Worm (Caenorhabditis elegans) whole organism, L2 larva: Measurements from ENCODE around the gene M7.8.

Experiments used
- C34F6.9 ChIP-seq: fragments of 150-350 bp; optimal IDR thresholded peaks from 2 replicates; lab custom pipeline; 2014; ENCODE audit warnings: missing biosample characterization, missing genetic modification characterization
- F13H6.1 ChIP-seq: sonication (generic microtip); optimal IDR thresholded peaks from 2 replicates; lab custom pipeline; 2016; ENCODE audit warnings: missing genetic modification characterization, missing compliant biosample characterization
- R02D3.7 ChIP-seq: fragments of 150-350 bp; optimal IDR thresholded peaks from 2 replicates; lab custom pipeline; 2014; ENCODE audit warnings: missing biosample characterization, missing genetic modification characterization
- Y55F3AM.14 ChIP-seq: fragments of 200-800 bp; sonication (Bioruptor generic); optimal IDR thresholded peaks from 2 replicates; lab custom pipeline; 2018; ENCODE audit warnings: mild to moderate bottlenecking, missing genetic modification characterization, missing compliant biosample characterization
- ZK546.5 ChIP-seq: sonication (generic microtip); optimal IDR thresholded peaks from 2 replicates; lab custom pipeline; 2017; ENCODE audit warnings: missing biosample characterization, missing genetic modification characterization
- alr-1 ChIP-seq: fragments of 150-350 bp; optimal IDR thresholded peaks from 2 replicates; lab custom pipeline; 2014; ENCODE audit warnings: missing biosample characterization, missing genetic modification characterization
- aly-2 ChIP-seq: fragments of 150-350 bp; optimal IDR thresholded peaks from 2 replicates; lab custom pipeline; 2014; ENCODE audit warnings: missing biosample characterization, missing genetic modification characterization
- ama-1 ChIP-seq: fragments of 150-350 bp; optimal IDR thresholded peaks from 2 replicates; lab custom pipeline; 2018; ENCODE audit warnings: inconsistent platforms
- blmp-1 ChIP-seq: sonication (generic microtip); optimal IDR thresholded peaks from 2 replicates; lab custom pipeline; 2017; ENCODE audit warnings: missing genetic modification characterization, mild to moderate bottlenecking, missing compliant biosample characterization, antibody characterized with exemption, moderate library complexity; ENCODE audit not compliant: insufficient read depth
- ceh-16 ChIP-seq: fragments of 150-350 bp; optimal IDR thresholded peaks from 2 replicates; lab custom pipeline; 2014; ENCODE audit warnings: missing biosample characterization, missing genetic modification characterization
- ceh-82 ChIP-seq: fragments of 150-350 bp; optimal IDR thresholded peaks from 2 replicates; lab custom pipeline; 2014; ENCODE audit warnings: missing biosample characterization, missing genetic modification characterization
- crh-2 ChIP-seq: sonication (generic microtip); optimal IDR thresholded peaks from 2 replicates; lab custom pipeline; 2017; ENCODE audit warnings: missing biosample characterization, missing genetic modification characterization
- dmd-4 ChIP-seq: sonication (generic microtip); optimal IDR thresholded peaks from 2 replicates; lab custom pipeline; 2017; ENCODE audit warnings: missing biosample characterization, missing genetic modification characterization
- egl-27 ChIP-seq: sonication (generic microtip); optimal IDR thresholded peaks from 3 replicates; lab custom pipeline; 2017; ENCODE audit warnings: missing biosample characterization, missing genetic modification reagents, missing genetic modification characterization
- elt-1 ChIP-seq: fragments of 150-350 bp; optimal IDR thresholded peaks from 2 replicates; lab custom pipeline; 2014; ENCODE audit warnings: missing biosample characterization, missing genetic modification characterization
- elt-3 ChIP-seq: sonication (generic microtip); optimal IDR thresholded peaks from 2 replicates; lab custom pipeline; 2017; ENCODE audit warnings: missing biosample characterization, missing genetic modification characterization
- fos-1 ChIP-seq: fragments of 150-350 bp; optimal IDR thresholded peaks from 2 replicates; lab custom pipeline; 2014; ENCODE audit warnings: missing biosample characterization, missing genetic modification characterization
- gmeb-1 ChIP-seq: fragments of 150-350 bp; optimal IDR thresholded peaks from 2 replicates; lab custom pipeline; 2014; ENCODE audit warnings: missing biosample characterization, missing genetic modification characterization
- lin-11 ChIP-seq: fragments of 150-350 bp; sonication (generic microtip); optimal IDR thresholded peaks from 2 replicates; lab custom pipeline; 2014; ENCODE audit warnings: missing biosample characterization, missing genetic modification characterization, inconsistent platforms, mixed read lengths
- lin-13 ChIP-seq: fragments of 150-350 bp; optimal IDR thresholded peaks from 2 replicates; lab custom pipeline; 2014; ENCODE audit warnings: missing biosample characterization, missing genetic modification reagents, missing genetic modification characterization
- lsy-2 ChIP-seq, 2 experiments: fragments of 150-350 bp in 1 of 2; sonication (generic microtip) in 1 of 2; optimal IDR thresholded peaks; 2 replicates each; lab custom pipeline; 2014 to 2017; ENCODE audit warnings: missing biosample characterization in 2 of 2, missing genetic modification characterization in 2 of 2
- mab-5 ChIP-seq: fragments of 150-350 bp; optimal IDR thresholded peaks from 2 replicates; lab custom pipeline; 2014; ENCODE audit warnings: missing biosample characterization, missing genetic modification characterization
- mdl-1 ChIP-seq, 2 experiments: fragments of 150-350 bp in 1 of 2; sonication (generic microtip) in 1 of 2; optimal IDR thresholded peaks; 2 replicates each; lab custom pipeline; 2017; ENCODE audit warnings: missing biosample characterization in 2 of 2, missing genetic modification characterization in 2 of 2
- nhr-10 ChIP-seq: sonication (generic microtip); optimal IDR thresholded peaks from 2 replicates; lab custom pipeline; 2017; ENCODE audit warnings: missing biosample characterization, missing genetic modification characterization
- nhr-11 ChIP-seq: fragments of 150-350 bp; optimal IDR thresholded peaks from 2 replicates; lab custom pipeline; 2014; ENCODE audit warnings: missing biosample characterization, missing genetic modification characterization
- nhr-129 ChIP-seq: fragments of 150-350 bp; optimal IDR thresholded peaks from 2 replicates; lab custom pipeline; 2014; ENCODE audit warnings: missing biosample characterization, missing genetic modification characterization
- nhr-21 ChIP-seq: fragments of 150-350 bp; optimal IDR thresholded peaks from 2 replicates; lab custom pipeline; 2014; ENCODE audit warnings: missing biosample characterization, missing genetic modification characterization
- nhr-23 ChIP-seq: fragments of 150-350 bp; optimal IDR thresholded peaks from 2 replicates; lab custom pipeline; 2014; ENCODE audit warnings: missing biosample characterization, missing genetic modification reagents, missing genetic modification characterization
- nhr-237 ChIP-seq: fragments of 150-350 bp; optimal IDR thresholded peaks from 2 replicates; lab custom pipeline; 2014; ENCODE audit warnings: missing biosample characterization, missing genetic modification characterization
- nhr-25 ChIP-seq: fragments of 150-350 bp; sonication (generic microtip); optimal IDR thresholded peaks from 3 replicates; lab custom pipeline; 2014; ENCODE audit warnings: missing biosample characterization, missing genetic modification characterization
- nhr-6 ChIP-seq: fragments of 150-350 bp; optimal IDR thresholded peaks from 2 replicates; lab custom pipeline; 2014; ENCODE audit warnings: missing biosample characterization, missing genetic modification characterization
- nhr-77 ChIP-seq: fragments of 150-350 bp; optimal IDR thresholded peaks from 2 replicates; lab custom pipeline; 2014; ENCODE audit warnings: missing biosample characterization, missing genetic modification characterization
- sem-4 ChIP-seq: fragments of 150-350 bp; optimal IDR thresholded peaks from 2 replicates; lab custom pipeline; 2014; ENCODE audit warnings: missing biosample characterization, missing genetic modification reagents, missing genetic modification characterization
- skn-1 ChIP-seq: sonication (generic microtip); optimal IDR thresholded peaks from 2 replicates; lab custom pipeline; 2017; ENCODE audit warnings: missing biosample characterization, missing genetic modification characterization
- sma-3 ChIP-seq: sonication (generic microtip); optimal IDR thresholded peaks from 2 replicates; lab custom pipeline; 2016; ENCODE audit warnings: missing genetic modification reagents, missing genetic modification characterization, missing compliant biosample characterization
- sma-9 ChIP-seq, 2 experiments: fragments of 150-350 bp in 1 of 2; sonication (generic microtip) in 1 of 2; optimal IDR thresholded peaks; 2 replicates each; lab custom pipeline; 2014 to 2016; ENCODE audit warnings: missing genetic modification characterization in 2 of 2, mild to moderate bottlenecking in 1 of 2, missing biosample characterization in 1 of 2, missing compliant biosample characterization in 1 of 2, missing genetic modification reagents in 1 of 2, moderate library complexity in 1 of 2
- snpc-4 ChIP-seq: fragments of 150-350 bp; optimal IDR thresholded peaks from 2 replicates; lab custom pipeline; 2014; ENCODE audit warnings: missing biosample characterization, missing genetic modification characterization
- unc-39 ChIP-seq: fragments of 150-350 bp; optimal IDR thresholded peaks from 2 replicates; lab custom pipeline; 2014; ENCODE audit warnings: missing biosample characterization, missing genetic modification characterization
- unc-55 ChIP-seq: fragments of 150-350 bp; sonication (generic microtip); optimal IDR thresholded peaks from 3 replicates; lab custom pipeline; 2014; ENCODE audit warnings: missing biosample characterization, missing genetic modification reagents, missing genetic modification characterization
- unc-62 ChIP-seq: fragments of 150-350 bp; optimal IDR thresholded peaks from 2 replicates; lab custom pipeline; 2014; ENCODE audit warnings: missing biosample characterization, missing genetic modification reagents, missing genetic modification characterization
- zag-1 ChIP-seq: fragments of 150-350 bp; optimal IDR thresholded peaks from 2 replicates; lab custom pipeline; 2014; ENCODE audit warnings: missing biosample characterization, missing genetic modification characterization
- ztf-11 ChIP-seq: sonication (generic microtip); optimal IDR thresholded peaks from 2 replicates; lab custom pipeline; 2017; ENCODE audit warnings: missing biosample characterization, missing genetic modification characterization
- ztf-4 ChIP-seq: fragments of 150-350 bp; optimal IDR thresholded peaks from 2 replicates; lab custom pipeline; 2014; ENCODE audit warnings: missing biosample characterization, missing genetic modification characterization

The M7.8 gene

DNA sequence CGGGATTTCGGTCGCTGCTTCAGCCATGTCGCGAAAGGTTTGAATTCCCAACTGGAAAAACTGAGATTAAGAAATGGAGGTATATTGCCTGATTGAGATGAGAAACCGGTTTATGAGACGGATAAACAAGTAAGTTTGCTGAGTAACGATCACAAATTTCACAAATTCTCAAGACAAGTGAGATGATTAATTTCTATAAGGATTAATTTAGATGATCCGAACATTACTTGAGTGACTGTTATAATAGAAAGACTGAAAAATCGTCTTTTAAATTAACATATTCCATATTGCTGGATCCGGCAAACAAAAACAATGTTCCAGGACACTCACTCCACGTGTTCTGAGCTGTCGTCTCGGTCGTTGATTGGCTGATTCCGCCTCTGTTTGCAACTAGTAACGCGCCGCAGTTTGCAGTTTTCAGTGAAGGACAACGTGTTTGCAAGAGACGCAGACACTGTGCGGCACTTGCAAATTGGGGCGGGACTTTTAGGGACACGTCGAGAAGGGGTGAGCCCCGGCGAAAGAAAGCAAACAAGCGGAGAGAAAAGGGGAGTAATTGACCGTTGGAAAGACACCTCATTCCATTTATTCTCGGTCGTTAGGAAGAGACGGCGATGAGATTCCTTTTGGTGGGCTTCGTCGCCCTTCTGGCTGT, 24.1 kb upstream of the M7.8 start, which contains the start of the genes imp-2 and enpl-1:
Gene imp-2, minus strand, starts transcription at position 51 of the 655 bp plus-strand sequence.
Gene enpl-1, plus strand, starts transcription at position 462 of the 655 bp plus-strand sequence.
- no peak for TF ChIP-seq skn-1
- TF ChIP-seq blmp-1 (tag; lab: Kevin White, UChicago): peak; percentile 10
- TF ChIP-seq nhr-237 (tag; lab: Kevin White, UChicago): peak; percentile 21
- peak; percentile 89 for TF ChIP-seq sma-3 (GFP tag; lab: Kevin White, UChicago)
- peak; percentile 70 to 97 for TF ChIP-seq mdl-1 (tag; optimal IDR thresholded peaks at IDR 0.05; lab: Kevin White, UChicago)
- TF ChIP-seq C34F6.9 (tag; lab: Kevin White, UChicago): peak; percentile 89
- no peak for TF ChIP-seq R02D3.7
- TF ChIP-seq elt-1 (tag; lab: Kevin White, UChicago): no peak
- TF ChIP-seq sem-4 (tag; lab: Kevin White, UChicago): peak; percentile 74
- TF ChIP-seq lin-13: peak; percentile 88
- TF ChIP-seq ama-1 (lab: Kevin White, UChicago): no peak
- no peak for TF ChIP-seq ceh-82 (tag; lab: Kevin White, UChicago)
- peak; percentile 71 for TF ChIP-seq nhr-6 (tag; lab: Kevin White, UChicago)
- peak; percentile 86 for TF ChIP-seq fos-1 (tag; lab: Kevin White, UChicago)
- peak; percentile 83 for TF ChIP-seq nhr-21 (tag; lab: Kevin White, UChicago)
- TF ChIP-seq ztf-11 (tag; lab: Kevin White, UChicago): no peak
- peak; percentile 89 for TF ChIP-seq mab-5 (tag; lab: Kevin White, UChicago)
- no peak for TF ChIP-seq nhr-11 (tag; lab: Kevin White, UChicago)
- peak; percentile 34 for TF ChIP-seq Y55F3AM.14 (GFP tag; lab: Kevin White, UChicago)
- TF ChIP-seq unc-55: peak; percentile 92
- no peak for TF ChIP-seq aly-2 (tag; lab: Kevin White, UChicago)
- peak; percentile 91 for TF ChIP-seq F13H6.1 (tag; lab: Kevin White, UChicago)
- TF ChIP-seq nhr-77 (tag; lab: Kevin White, UChicago): peak; percentile 62
- TF ChIP-seq dmd-4 (tag; lab: Kevin White, UChicago): no peak
- peak; percentile 82 for TF ChIP-seq egl-27 (tag; lab: Kevin White, UChicago)
- peak; percentile 98 for TF ChIP-seq crh-2 (tag; lab: Kevin White, UChicago)
- TF ChIP-seq nhr-23 (tag; lab: Kevin White, UChicago): peak; percentile 25
- peak; percentile 34 for TF ChIP-seq ZK546.5 (tag; lab: Kevin White, UChicago)
- peak; percentile 85 for TF ChIP-seq gmeb-1 (tag; lab: Kevin White, UChicago)
- TF ChIP-seq nhr-129 (tag; lab: Kevin White, UChicago): peak; percentile 94
- no peak for TF ChIP-seq unc-62
- peak; percentile 98 for TF ChIP-seq zag-1
- no peak for TF ChIP-seq alr-1 (tag; lab: Kevin White, UChicago)
- peak; percentile 90 to 96 for TF ChIP-seq lsy-2 (tag; optimal IDR thresholded peaks at IDR 0.05; lab: Kevin White, UChicago)
- TF ChIP-seq ceh-16: peak; percentile 31
- no peak for TF ChIP-seq elt-3 (tag; lab: Kevin White, UChicago)
- TF ChIP-seq nhr-25 (tag; lab: Kevin White, UChicago): peak; percentile 78
- peak; percentile 93 for TF ChIP-seq lin-11 (tag; lab: Kevin White, UChicago)
- TF ChIP-seq snpc-4 (tag; lab: Kevin White, UChicago): peak; percentile 34
- TF ChIP-seq unc-39 (tag; lab: Kevin White, UChicago): no peak
- peak; percentile 69 for TF ChIP-seq ztf-4
- TF ChIP-seq sma-9 (GFP tag; optimal IDR thresholded peaks at IDR 0.05; lab: Kevin White, UChicago): peak; percentile 81
- TF ChIP-seq sma-9 (tag; optimal IDR thresholded peaks at IDR 0.05; lab: Kevin White, UChicago): no peak
- peak; percentile 43 for TF ChIP-seq nhr-10 (tag; lab: Kevin White, UChicago)

DNA sequence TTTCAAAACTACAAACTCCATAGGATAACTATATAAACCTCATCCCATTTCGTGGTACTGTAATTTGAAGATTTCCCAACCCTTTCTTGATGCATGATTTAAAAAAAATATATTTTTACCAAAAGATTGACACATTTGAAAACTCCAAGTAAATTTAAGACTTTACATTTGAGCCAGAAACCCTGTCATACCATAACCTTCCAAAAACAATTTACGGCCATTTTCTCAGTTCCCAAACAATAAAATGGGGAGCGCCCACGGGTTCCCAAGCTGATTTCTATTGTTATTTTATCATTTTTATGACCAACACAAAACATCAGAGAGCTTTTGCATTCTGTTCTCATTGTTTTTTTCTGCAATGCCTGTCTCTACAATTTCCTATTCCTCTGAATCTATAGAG, 17.8 kb upstream of the M7.8 start, which contains the start of gene clc-9:
Gene clc-9, plus strand, starts transcription at position 301 of the 400 bp plus-strand sequence.
- TF ChIP-seq mab-5 (tag; lab: Kevin White, UChicago) (no peak), elt-1 (tag; lab: Kevin White, UChicago) (no peak), nhr-237 (tag; lab: Kevin White, UChicago) (no peak), ztf-11 (tag; lab: Kevin White, UChicago) (no peak), crh-2 (tag; lab: Kevin White, UChicago) (no peak), skn-1 (no peak), lin-11 (tag; lab: Kevin White, UChicago) (no peak), lin-13 (no peak), Y55F3AM.14 (GFP tag; lab: Kevin White, UChicago) (no peak), F13H6.1 (tag; lab: Kevin White, UChicago) (no peak), elt-3 (tag; lab: Kevin White, UChicago) (no peak), sma-9 (GFP tag; optimal IDR thresholded peaks at IDR 0.05; lab: Kevin White, UChicago) (no peak), sma-9 (tag; optimal IDR thresholded peaks at IDR 0.05; lab: Kevin White, UChicago) (no peak), nhr-11 (tag; lab: Kevin White, UChicago) (no peak)
